Fruit fly (Drosophila melanogaster): ENCODE results near the gene CtsL4.

Gene CtsL4

DNA sequence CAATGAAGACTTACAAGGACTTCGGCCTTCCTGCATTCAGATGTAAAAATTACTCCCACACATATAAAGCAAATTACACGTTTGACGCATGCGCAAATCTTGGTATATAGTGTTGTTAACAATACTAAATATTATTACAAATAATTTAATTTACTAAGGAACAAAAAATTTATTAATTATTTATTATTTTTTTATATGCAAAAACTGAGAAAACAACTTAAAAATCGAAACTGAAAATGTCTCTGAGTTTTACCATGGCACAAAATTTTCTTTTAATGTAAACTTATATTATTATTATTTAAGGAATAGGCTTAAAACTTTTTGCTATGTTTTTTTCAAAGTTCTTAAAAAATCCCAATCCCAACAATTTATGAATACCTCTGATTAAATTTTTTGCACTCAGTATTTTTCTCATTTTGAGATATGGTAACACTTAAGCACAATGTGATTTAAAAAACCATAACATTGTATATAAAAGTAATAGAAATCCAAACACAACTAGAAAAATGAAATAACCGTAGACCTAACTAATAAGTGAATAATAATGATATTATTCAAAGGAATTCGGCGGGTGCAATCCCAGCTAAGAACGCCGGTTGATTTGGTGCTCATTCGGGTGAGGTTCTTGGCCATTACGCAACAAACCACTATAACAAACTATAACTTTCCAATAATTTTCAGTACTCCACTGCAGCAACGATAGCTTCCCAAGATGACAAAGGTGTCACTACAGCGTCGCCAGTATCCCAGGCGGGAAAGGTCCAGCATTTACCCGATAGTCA, 25.1 kb downstream of the CtsL4 start, which contains the start of the genes Schip1 and Cox10:
Schip1 (minus strand) TSS at position 51 of the 782 bp plus-strand sequence.
Cox10 (plus strand) TSS at position 406 of the 782 bp plus-strand sequence.
- TF ChIP-seq dsx (GFP tag; optimal IDR thresholded peaks at IDR 0.05; ENCODE audit: poor library complexity, severe bottlenecking) (peak; percentile 86), vri (GFP tag; optimal IDR thresholded peaks at IDR 0.05) (peak; percentile 39), lz (GFP tag; optimal IDR thresholded peaks at IDR 0.05) (no peak), CG3032 (tag; optimal IDR thresholded peaks at IDR 0.05) (peak; percentile 12)

DNA sequence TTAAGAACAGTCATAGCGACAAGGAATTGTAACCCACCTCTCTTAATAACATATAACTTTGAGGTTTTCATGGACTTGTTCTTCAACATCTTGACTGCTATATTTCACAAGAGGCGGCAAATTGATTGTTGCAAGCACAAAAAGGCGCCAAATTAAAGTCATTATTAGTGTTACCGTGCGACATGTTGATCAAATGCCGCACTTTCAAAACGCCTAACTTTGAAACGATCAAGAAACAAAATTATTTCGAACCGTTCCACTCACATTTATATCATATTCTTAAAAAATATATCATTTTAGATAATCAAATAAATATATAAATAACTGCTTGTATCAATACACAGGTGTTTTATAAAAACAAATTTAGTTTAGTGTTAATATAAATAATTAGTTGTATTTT, 28.6 kb downstream of the CtsL4 start, which contains the start of gene RnrL:
RnrL (minus strand) TSS at position 154 of the 400 bp plus-strand sequence.
- TF ChIP-seq CG6792 (GFP tag; optimal IDR thresholded peaks at IDR 0.05) (no peak), dsx (GFP tag; optimal IDR thresholded peaks at IDR 0.05; ENCODE audit: poor library complexity, severe bottlenecking) (peak; percentile 7)

- TF ChIP-seq CG6808 (GFP tag; optimal IDR thresholded peaks at IDR 0.05) (no peak), CG1621 (tag; optimal IDR thresholded peaks at IDR 0.05) (no peak), vri (GFP tag; optimal IDR thresholded peaks at IDR 0.05) (peak; percentile 47), svp (GFP tag) (peak; percentile 93)
These were observed 33.5 kb downstream of the CtsL4 start, which contains the start of gene CG5381 for dm6 chr2L:10322773-10323487. Gene CG5381, minus strand, starts transcription at chr2L:10323102.

DNA sequence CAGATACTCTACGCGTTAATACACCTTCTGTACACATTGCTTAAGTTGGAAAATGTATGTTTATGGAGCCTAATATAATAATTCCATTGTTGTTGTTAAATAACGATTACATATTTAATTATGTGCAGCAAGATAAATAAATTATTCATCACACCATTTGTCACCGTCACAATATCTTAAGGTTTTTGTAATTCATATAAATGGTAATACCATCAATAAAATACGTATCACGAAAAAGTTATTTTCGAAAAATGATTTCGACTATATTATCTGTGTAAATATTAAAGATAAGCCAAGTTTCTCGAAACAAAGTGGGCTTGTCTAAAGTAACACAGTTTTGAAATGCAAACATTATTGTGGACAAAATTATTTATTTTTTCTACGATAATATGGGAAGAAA, 34.2 kb downstream of the CtsL4 start, which contains the start of gene CG4995:
CG4995 (plus strand) TSS at position 301 of the 400 bp plus-strand sequence.
- TF ChIP-seq acj6 (GFP tag; optimal IDR thresholded peaks at IDR 0.05) (no peak), CG8319 (GFP tag; optimal IDR thresholded peaks at IDR 0.05) (no peak), CG31627 (GFP tag; optimal IDR thresholded peaks at IDR 0.05) (no peak), Eip78C (GFP tag) (peak; percentile 61), Hr38 (GFP tag; optimal IDR thresholded peaks at IDR 0.05) (no peak), CG3919 (GFP tag; optimal IDR thresholded peaks at IDR 0.05) (no peak)

dm6 chr2L:10321612-10322011, 34.8 kb downstream of the CtsL4 start:
- TF ChIP-seq Ets96B (tag; optimal IDR thresholded peaks at IDR 0.05) = no peak
- TF ChIP-seq Sox15 (GFP tag; optimal IDR thresholded peaks at IDR 0.05) = no peak
- no peak for TF ChIP-seq CG6163 (GFP tag; IDR thresholded peaks at IDR 0.05)
- no peak for TF ChIP-seq CG8319 (GFP tag; optimal IDR thresholded peaks at IDR 0.05)
- no peak for TF ChIP-seq salr (GFP tag; optimal IDR thresholded peaks at IDR 0.05)
- TF ChIP-seq vri (GFP tag; optimal IDR thresholded peaks at IDR 0.05) = peak; percentile 15
- TF ChIP-seq CG10631 (GFP tag; optimal IDR thresholded peaks at IDR 0.05) = no peak
- TF ChIP-seq CG3919 (GFP tag; optimal IDR thresholded peaks at IDR 0.05) = no peak
- no peak for TF ChIP-seq esn (GFP tag; optimal IDR thresholded peaks at IDR 0.05)
- TF ChIP-seq dac (GFP tag; optimal IDR thresholded peaks at IDR 0.05) = no peak
- peak; percentile 33; the same call in 1 of the 2 replicates for TF ChIP-seq CG15336 (GFP tag; IDR thresholded peaks at IDR 0.05)
- TF ChIP-seq dsx (GFP tag; optimal IDR thresholded peaks at IDR 0.05; ENCODE audit: poor library complexity, severe bottlenecking) = peak; percentile 66
- no peak for TF ChIP-seq CG11294 (GFP tag; IDR thresholded peaks at IDR 0.05)
- no peak for TF ChIP-seq topi (GFP tag; optimal IDR thresholded peaks at IDR 0.05)
- no peak for TF ChIP-seq fkh (GFP tag; optimal IDR thresholded peaks at IDR 0.05)
- TF ChIP-seq CG1621 (tag; optimal IDR thresholded peaks at IDR 0.05) = no peak
- no peak for TF ChIP-seq CG32006 (GFP tag; optimal IDR thresholded peaks at IDR 0.05)
- TF ChIP-seq Lpt (GFP tag; optimal IDR thresholded peaks at IDR 0.05) = no peak
- TF ChIP-seq pdm3 (GFP tag; optimal IDR thresholded peaks at IDR 0.05) = no peak
- no peak for TF ChIP-seq eg (GFP tag; IDR thresholded peaks at IDR 0.05)
- TF ChIP-seq CG3032 (tag; optimal IDR thresholded peaks at IDR 0.05) = no peak
- peak; percentile 2 for TF ChIP-seq Eip93F (GFP tag; optimal IDR thresholded peaks at IDR 0.05)
- no peak for TF ChIP-seq Sox14 (GFP tag; optimal IDR thresholded peaks at IDR 0.05)
- no peak for TF ChIP-seq CG31627 (GFP tag; optimal IDR thresholded peaks at IDR 0.05)
- no peak for TF ChIP-seq Hr38 (GFP tag; optimal IDR thresholded peaks at IDR 0.05)
- no peak for TF ChIP-seq Sox102F (GFP tag; optimal IDR thresholded peaks at IDR 0.05)
- TF ChIP-seq svp (GFP tag) = no peak
- no peak for TF ChIP-seq fd59A (GFP tag; optimal IDR thresholded peaks at IDR 0.05)
- peak; percentile 69 for TF ChIP-seq Eip78C (GFP tag)
- no peak for TF ChIP-seq ss (GFP tag; optimal IDR thresholded peaks at IDR 0.05)

Measured in whole organism, prepupa.